Fruit fly (Drosophila melanogaster): ENCODE data around the gene cas.

cas gene

dm6 chr3R:5758624-5759209, 42.1 kb upstream of the cas start, which contains the start of gene Sec8 (continued):
- TF ChIP-seq CG7928 (GFP tag; optimal IDR thresholded peaks at IDR 0.05) (no peak), Scr (GFP tag; IDR thresholded peaks at IDR 0.05; ENCODE audit: partially characterized antibody) (peak; percentile 87), Eip74EF (GFP tag; optimal IDR thresholded peaks at IDR 0.05) (no peak), nmo (GFP tag; optimal IDR thresholded peaks at IDR 0.05) (peak; percentile 62), scrt (GFP tag; optimal IDR thresholded peaks at IDR 0.05) (no peak), sqz (GFP tag; optimal IDR thresholded peaks at IDR 0.05) (no peak), CG34376 (GFP tag; optimal IDR thresholded peaks at IDR 0.05) (peak; percentile 12), CG15601 (tag; optimal IDR thresholded peaks at IDR 0.05) (no peak), NfI (GFP tag; optimal IDR thresholded peaks at IDR 0.05) (peak; percentile 1), HmgD (GFP tag; optimal IDR thresholded peaks at IDR 0.05) (peak; percentile 44), CG13296 (GFP tag; optimal IDR thresholded peaks at IDR 0.05) (no peak), CG14965 (GFP tag; optimal IDR thresholded peaks at IDR 0.05; ENCODE audit: borderline replicate concordance) (no peak), CG18011 (GFP tag; optimal IDR thresholded peaks at IDR 0.05) (no peak), CG17328 (GFP tag; IDR thresholded peaks at IDR 0.05) (no peak), emc (GFP tag; optimal IDR thresholded peaks at IDR 0.05) (peak; percentile 15), al (GFP tag; IDR thresholded peaks at IDR 0.05) (peak; percentile 23; the same call in 1 of the 2 replicates), salm (tag; optimal IDR thresholded peaks at IDR 0.05) (no peak), eyg (GFP tag; optimal IDR thresholded peaks at IDR 0.05) (no peak), ind (GFP tag; optimal IDR thresholded peaks at IDR 0.05) (peak; percentile 21), CG9727 (GFP tag; optimal IDR thresholded peaks at IDR 0.05) (no peak), Rfx (GFP tag; IDR thresholded peaks at IDR 0.05) (peak; percentile 66; the same call in 1 of the 2 replicates), MBD-R2 (GFP tag; IDR thresholded peaks at IDR 0.05) (peak; percentile 77), CG9437 (GFP tag; optimal IDR thresholded peaks at IDR 0.05) (no peak), Gug (GFP tag; IDR thresholded peaks at IDR 0.05) (peak; percentile 40; the same call in 2 of the 4 replicates), Lpt (GFP tag; optimal IDR thresholded peaks at IDR 0.05) (no peak), CG13624 (GFP tag; optimal IDR thresholded peaks at IDR 0.05) (peak; percentile 64), CG1024 (GFP tag; IDR thresholded peaks at IDR 0.05) (no peak), Sry-β (GFP tag; optimal IDR thresholded peaks at IDR 0.05) (no peak), esg (GFP tag; conservative IDR thresholded peaks at IDR 0.05) (no peak), schlank (tag; optimal IDR thresholded peaks at IDR 0.05) (no peak), CG4820 (GFP tag; optimal IDR thresholded peaks at IDR 0.05) (peak; percentile 28), jigr1 (GFP tag; IDR thresholded peaks at IDR 0.05) (no peak), Dbx (GFP tag; IDR thresholded peaks at IDR 0.05) (no peak), CG10274 (GFP tag; optimal IDR thresholded peaks at IDR 0.05) (no peak), BEAF-32 (GFP tag; optimal IDR thresholded peaks at IDR 0.05) (peak; percentile 93), shn (GFP tag; optimal IDR thresholded peaks at IDR 0.05) (peak; percentile 27), tna (GFP tag; IDR thresholded peaks at IDR 0.05; ENCODE audit: partially characterized antibody) (peak; percentile 74), sima (GFP tag; optimal IDR thresholded peaks at IDR 0.05) (no peak), Nf-YA (GFP tag; IDR thresholded peaks at IDR 0.05) (no peak; the same call in 1 of the 2 replicates), unpg (GFP tag; optimal IDR thresholded peaks at IDR 0.05) (no peak), tio (GFP tag; optimal IDR thresholded peaks at IDR 0.05) (no peak), Dfd (GFP tag; optimal IDR thresholded peaks at IDR 0.05) (no peak), CG15696 (tag; optimal IDR thresholded peaks at IDR 0.05) (peak; percentile 38), CTCF (GFP tag; optimal IDR thresholded peaks at IDR 0.05) (no peak), ftz-f1 (GFP tag; optimal IDR thresholded peaks at IDR 0.05) (no peak), CG12155 (GFP tag; optimal IDR thresholded peaks at IDR 0.05) (peak; percentile 51), sd (tag; optimal IDR thresholded peaks at IDR 0.05) (no peak), CG18262 (tag; optimal IDR thresholded peaks at IDR 0.05) (no peak), ems (GFP tag; optimal IDR thresholded peaks at IDR 0.05) (peak; percentile 33), Sry-δ (GFP tag; optimal IDR thresholded peaks at IDR 0.05) (peak; percentile 99), ab (GFP tag; optimal IDR thresholded peaks at IDR 0.05) (no peak)

All from whole organism, embryonic.